Worm (Caenorhabditis elegans): ENCODE results near the gene scl-5.

DNA sequence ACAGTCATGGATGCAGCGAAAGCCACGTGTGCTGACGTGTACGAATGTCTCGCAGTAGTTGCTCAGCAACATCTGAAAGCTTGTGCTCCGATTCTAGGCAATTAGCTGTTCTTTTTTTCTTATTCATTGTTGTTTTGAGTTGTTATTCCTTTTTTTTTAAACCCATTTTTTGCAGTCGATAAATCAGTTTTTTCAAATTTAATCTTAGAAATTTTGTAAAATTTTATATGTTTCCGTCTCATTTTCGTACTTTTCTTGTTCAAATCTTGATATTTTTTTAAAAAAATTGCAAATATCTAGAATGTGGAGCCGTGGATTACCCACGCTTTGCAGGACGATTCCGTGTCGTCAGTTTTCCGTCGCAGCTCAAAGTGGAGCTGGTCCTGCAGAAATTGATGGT, 36.6 kb downstream of the scl-5 start, which contains the start of gene fask-1:
- no peak for TF ChIP-seq W03F9.2 (tag; optimal IDR thresholded peaks at IDR 0.05)
- TF ChIP-seq dao-5 (tag; optimal IDR thresholded peaks at IDR 0.05), result no peak
- no peak for TF ChIP-seq him-1 (tag; optimal IDR thresholded peaks at IDR 0.05)
